Worm (Caenorhabditis elegans) whole organism, L2 larva: ENCODE results near the gene lido-11.

ENCODE experiments used
- egl-27 ChIP-seq: sonication (generic microtip); optimal IDR thresholded peaks from 3 replicates; lab custom pipeline; 2017; ENCODE audit warnings: missing biosample characterization, missing genetic modification reagents, missing genetic modification characterization
- nhr-237 ChIP-seq: fragments of 150-350 bp; optimal IDR thresholded peaks from 2 replicates; lab custom pipeline; 2014; ENCODE audit warnings: missing biosample characterization, missing genetic modification characterization
- nhr-77 ChIP-seq: fragments of 150-350 bp; optimal IDR thresholded peaks from 2 replicates; lab custom pipeline; 2014; ENCODE audit warnings: missing biosample characterization, missing genetic modification characterization

DNA sequence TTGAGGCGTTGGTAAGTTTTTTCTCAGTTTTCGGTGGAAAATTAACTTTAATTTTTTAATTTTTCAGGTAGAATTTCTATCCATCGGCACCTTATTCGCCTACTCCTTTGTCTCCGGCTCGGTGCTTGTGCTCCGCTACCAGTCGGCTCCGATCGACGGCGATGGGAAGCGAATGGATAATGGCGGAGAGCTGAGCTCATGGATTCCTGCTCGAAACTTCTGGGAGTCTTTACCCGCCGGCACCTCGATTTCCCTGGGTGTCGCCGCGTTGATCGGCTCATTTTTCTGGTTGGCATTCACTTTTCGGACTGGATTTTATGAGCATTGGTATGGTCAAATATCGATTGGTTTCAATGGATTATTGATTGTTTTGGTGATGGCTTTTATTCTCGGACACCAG, 31.1 kb downstream of the lido-11 start:
- TF ChIP-seq nhr-77 (tag; lab: Kevin White, UChicago) (no peak), nhr-237 (tag; lab: Kevin White, UChicago) (no peak), egl-27 (tag; lab: Kevin White, UChicago) (no peak)
